Worm (Caenorhabditis elegans): Measurements from ENCODE around the gene fbxa-19.

- no peak for TF ChIP-seq duxl-1 (tag; optimal IDR thresholded peaks at IDR 0.05; ENCODE audit: poor library complexity)
- TF ChIP-seq lin-39 (tag; optimal IDR thresholded peaks at IDR 0.05) = no peak
- TF ChIP-seq nhr-28 (tag; optimal IDR thresholded peaks at IDR 0.05) = no peak
- TF ChIP-seq ceh-28 (tag; optimal IDR thresholded peaks at IDR 0.05) = no peak
- no peak for TF ChIP-seq ZK337.2 (GFP tag; IDR thresholded peaks at IDR 0.05)
Measured at ce11 chrIII:1347003-1347402, 31.8 kb downstream of the fbxa-19 start.

All from whole organism, L4 larva.